Worm (Caenorhabditis elegans): Measurements from ENCODE around the gene T14F9.2.

DNA sequence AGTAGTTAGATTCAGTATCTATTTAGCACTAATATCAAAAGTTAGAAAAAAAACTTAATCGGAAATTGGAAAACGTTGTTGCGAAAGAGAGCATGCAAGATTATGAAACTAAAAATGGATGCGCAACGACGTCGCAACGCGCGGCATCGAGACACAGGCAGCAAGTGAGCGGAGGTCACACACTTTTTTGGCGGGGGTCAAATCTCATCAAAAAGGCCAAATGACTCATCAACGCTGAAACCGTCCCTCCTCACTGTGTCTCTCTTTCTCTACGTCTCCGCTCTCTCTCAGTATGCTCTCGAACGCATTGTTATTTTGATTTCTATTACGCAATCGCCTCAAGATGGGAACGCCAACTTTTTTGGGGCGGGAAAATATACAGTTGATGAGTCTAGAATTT lies 24.3 kb downstream of the T14F9.2 start:
- TF ChIP-seq C06A6.2 (GFP tag; conservative IDR thresholded peaks at IDR 0.05) (no peak), tbx-9 (tag; optimal IDR thresholded peaks at IDR 0.05; ENCODE audit: borderline replicate concordance) (no peak), snpc-4 (GFP tag; optimal IDR thresholded peaks at IDR 0.05) (no peak), snpc-4 (tag; optimal IDR thresholded peaks at IDR 0.05) (no peak), dpl-1 (GFP tag; optimal IDR thresholded peaks at IDR 0.05) (no peak), him-1 (tag; optimal IDR thresholded peaks at IDR 0.05) (no peak), ztf-6 (GFP tag; IDR thresholded peaks at IDR 0.05) (no peak)

All from whole organism, young adult.